Worm (Caenorhabditis elegans) whole organism, young adult: ENCODE data around the gene T24C2.5.
"Not testable (repeated sequence)": the region's sequence is repeated elsewhere in the genome, so short reads cannot be mapped to it uniquely, and the experiment has no call there.

ENCODE experiments used
- C06A6.2 ChIP-seq: fragments of 200-800 bp; sonication (Bioruptor generic); conservative IDR thresholded peaks from 2 replicates; pipeline ENCODE4 v1.3.6; 2022; ENCODE audit warnings: missing genetic modification characterization, missing compliant biosample characterization
- C17E4.6 ChIP-seq: fragments of 200-800 bp; sonication (Bioruptor generic); IDR thresholded peaks from 2 replicates; pipeline ENCODE4 v1.3.6; 2022; ENCODE audit warnings: missing genetic modification reagents, missing genetic modification characterization, missing compliant biosample characterization
- D2030.7 ChIP-seq: fragments of 200-800 bp; sonication (Bioruptor generic); IDR thresholded peaks from 2 replicates; pipeline ENCODE4 v1.3.6; 2022; ENCODE audit warnings: missing genetic modification reagents, missing genetic modification characterization, missing compliant biosample characterization
- F37B4.10 ChIP-seq: fragments of 200-800 bp; sonication (Bioruptor generic); IDR thresholded peaks from 2 replicates; pipeline ENCODE4 v1.3.6; 2022; ENCODE audit warnings: missing genetic modification characterization, missing compliant biosample characterization
- F52B5.7 ChIP-seq: sonication (generic microtip); optimal IDR thresholded peaks from 2 replicates; lab custom pipeline; 2016; ENCODE audit warnings: mild to moderate bottlenecking, missing genetic modification characterization, missing compliant biosample characterization
- K11D2.4 ChIP-seq: fragments of 200-800 bp; sonication (Bioruptor generic); IDR thresholded peaks from 2 replicates; pipeline ENCODE4 v1.3.6; 2022; ENCODE audit warnings: missing genetic modification reagents, missing genetic modification characterization, missing compliant biosample characterization
- K12H6.12 ChIP-seq: fragments of 200-800 bp; sonication (Bioruptor generic); optimal IDR thresholded peaks from 2 replicates; lab custom pipeline; 2018; ENCODE audit warnings: mild to moderate bottlenecking, missing genetic modification characterization, missing compliant biosample characterization
- T07F8.4 ChIP-seq: sonication (generic microtip); optimal IDR thresholded peaks from 2 replicates; lab custom pipeline; 2016; ENCODE audit warnings: mild to moderate bottlenecking, missing genetic modification characterization, moderate library complexity, missing compliant biosample characterization
- Y79H2A.3 ChIP-seq: fragments of 200-800 bp; sonication (Bioruptor generic); conservative IDR thresholded peaks from 2 replicates; pipeline ENCODE4 v1.3.6; 2022; ENCODE audit warnings: missing genetic modification reagents, missing genetic modification characterization, missing compliant biosample characterization
- ZK185.1 ChIP-seq: sonication (generic microtip); optimal IDR thresholded peaks from 2 replicates; lab custom pipeline; 2016; ENCODE audit warnings: mild to moderate bottlenecking, missing genetic modification characterization, missing compliant biosample characterization; ENCODE audit not compliant: poor library complexity, severe bottlenecking
- bed-2 ChIP-seq: fragments of 200-800 bp; sonication (Bioruptor generic); IDR thresholded peaks from 2 replicates; pipeline ENCODE4 v1.3.6; 2022; ENCODE audit warnings: missing genetic modification reagents, missing genetic modification characterization, missing compliant biosample characterization
- ceh-91 ChIP-seq: fragments of 200-800 bp; sonication (Bioruptor generic); IDR thresholded peaks from 2 replicates; pipeline ENCODE4 v1.3.6; 2022; ENCODE audit warnings: missing genetic modification reagents, missing genetic modification characterization, missing compliant biosample characterization
- chd-7 ChIP-seq: sonication (generic microtip); optimal IDR thresholded peaks from 2 replicates; lab custom pipeline; 2016; ENCODE audit warnings: mild to moderate bottlenecking, missing genetic modification characterization, moderate library complexity, missing compliant biosample characterization
- efl-1 ChIP-seq: fragments of 150-350 bp; optimal IDR thresholded peaks from 2 replicates; lab custom pipeline; 2014; ENCODE audit warnings: missing biosample characterization, missing genetic modification reagents, missing genetic modification characterization
- egl-18 ChIP-seq: fragments of 200-800 bp; sonication (Bioruptor generic); IDR thresholded peaks from 2 replicates; pipeline ENCODE4 v1.3.6; 2022; ENCODE audit warnings: missing genetic modification reagents, missing genetic modification characterization, missing compliant biosample characterization
- ets-4 ChIP-seq: fragments of 200-800 bp; sonication (Bioruptor generic); optimal IDR thresholded peaks from 2 replicates; lab custom pipeline; 2018; ENCODE audit warnings: mild to moderate bottlenecking, missing genetic modification characterization, missing compliant biosample characterization
- him-1 ChIP-seq: sonication (generic microtip); optimal IDR thresholded peaks from 2 replicates; lab custom pipeline; 2016; ENCODE audit warnings: missing genotype, missing genetic modification reagents, missing genetic modification characterization, missing compliant biosample characterization
- hmg-20 ChIP-seq: fragments of 200-800 bp; sonication (Bioruptor generic); IDR thresholded peaks from 2 replicates; pipeline ENCODE4 v1.3.6; 2022; ENCODE audit warnings: missing genetic modification reagents, missing genetic modification characterization, missing compliant biosample characterization
- hrde-1 ChIP-seq: sonication (generic microtip); optimal IDR thresholded peaks from 2 replicates; lab custom pipeline; 2016; ENCODE audit warnings: missing genetic modification characterization, mild to moderate bottlenecking, missing compliant biosample characterization, moderate library complexity, missing genotype, missing genetic modification reagents, borderline replicate concordance
- hsf-1 ChIP-seq: fragments of 200-800 bp; sonication (Bioruptor generic); IDR thresholded peaks from 2 replicates; pipeline ENCODE4 v1.3.6; 2022; ENCODE audit warnings: missing genetic modification reagents, missing genetic modification characterization, missing compliant biosample characterization
- lag-1 ChIP-seq: fragments of 200-800 bp; sonication (Bioruptor generic); IDR thresholded peaks from 2 replicates; pipeline ENCODE4 v1.3.6; 2022; ENCODE audit warnings: missing genetic modification reagents, missing genetic modification characterization, missing compliant biosample characterization
- lin-35 ChIP-seq, 3 experiments: fragments of 150-350 bp in 2 of 3; sonication (generic microtip) in 1 of 3; optimal IDR thresholded peaks; 2 replicates each; lab custom pipeline; 2014 to 2018; ENCODE audit warnings: missing biosample characterization in 3 of 3, missing genetic modification characterization in 3 of 3, missing genetic modification reagents in 3 of 3
- lsy-27 ChIP-seq: sonication (generic microtip); optimal IDR thresholded peaks from 2 replicates; lab custom pipeline; 2017; ENCODE audit warnings: missing genetic modification characterization, mild to moderate bottlenecking, missing compliant biosample characterization, antibody characterized with exemption, missing genotype, borderline replicate concordance; ENCODE audit not compliant: insufficient read depth
- madf-10 ChIP-seq: sonication (generic microtip); optimal IDR thresholded peaks from 2 replicates; lab custom pipeline; 2016; ENCODE audit warnings: mild to moderate bottlenecking, missing genetic modification characterization, missing compliant biosample characterization
- madf-8 ChIP-seq: fragments of 200-800 bp; sonication (Bioruptor generic); conservative IDR thresholded peaks from 2 replicates; pipeline ENCODE4 v1.3.6; 2022; ENCODE audit warnings: missing genetic modification reagents, missing genetic modification characterization, missing compliant biosample characterization
- mes-4 ChIP-seq: sonication (generic microtip); optimal IDR thresholded peaks from 2 replicates; lab custom pipeline; 2016; ENCODE audit warnings: missing genotype, missing genetic modification characterization, missing compliant biosample characterization
- mxl-1 ChIP-seq: sonication (generic microtip); optimal IDR thresholded peaks from 2 replicates; lab custom pipeline; 2016; ENCODE audit warnings: missing genetic modification characterization, missing compliant biosample characterization
- nfya-1 ChIP-seq: sonication (generic microtip); optimal IDR thresholded peaks from 2 replicates; lab custom pipeline; 2017; ENCODE audit warnings: antibody characterized with exemption, missing compliant biosample characterization, missing genetic modification characterization, borderline replicate concordance; ENCODE audit not compliant: insufficient read depth
- nhr-27 ChIP-seq: fragments of 200-800 bp; sonication (Bioruptor generic); optimal IDR thresholded peaks from 2 replicates; lab custom pipeline; 2018; ENCODE audit warnings: mild to moderate bottlenecking, missing genetic modification characterization, moderate library complexity, missing compliant biosample characterization
- nhr-90 ChIP-seq: sonication (generic microtip); optimal IDR thresholded peaks from 2 replicates; lab custom pipeline; 2016; ENCODE audit warnings: missing genotype, mild to moderate bottlenecking, missing genetic modification characterization, missing compliant biosample characterization
- rcor-1 ChIP-seq: fragments of 200-800 bp; sonication (Bioruptor generic); IDR thresholded peaks from 2 replicates; pipeline ENCODE4 v1.3.6; 2022; ENCODE audit warnings: missing genetic modification reagents, missing genetic modification characterization, missing compliant biosample characterization
- snpc-3.4 ChIP-seq: sonication (generic microtip); optimal IDR thresholded peaks from 2 replicates; lab custom pipeline; 2017; ENCODE audit warnings: missing genetic modification characterization, mild to moderate bottlenecking, missing compliant biosample characterization, antibody characterized with exemption, moderate library complexity, missing genotype, missing genetic modification reagents
- tbx-9 ChIP-seq: sonication (generic microtip); optimal IDR thresholded peaks from 2 replicates; lab custom pipeline; 2016; ENCODE audit warnings: borderline replicate concordance, missing genetic modification characterization, inconsistent platforms, missing compliant biosample characterization
- unc-62 ChIP-seq: fragments of 150-350 bp; optimal IDR thresholded peaks from 2 replicates; lab custom pipeline; 2014; ENCODE audit warnings: missing biosample characterization, missing genetic modification reagents, missing genetic modification characterization
- ztf-18 ChIP-seq: sonication (generic microtip); optimal IDR thresholded peaks from 2 replicates; lab custom pipeline; 2016; ENCODE audit warnings: missing genotype, mild to moderate bottlenecking, missing genetic modification characterization, missing compliant biosample characterization
- ztf-6 ChIP-seq: fragments of 200-800 bp; sonication (Bioruptor generic); IDR thresholded peaks from 2 replicates; pipeline ENCODE4 v1.3.6; 2022; ENCODE audit warnings: missing genetic modification reagents, missing genetic modification characterization, missing compliant biosample characterization

T24C2.5 gene

ce11 chrX:14525325-14526305 lies 8.6 kb upstream of the T24C2.5 start (continued):
- TF ChIP-seq C17E4.6 (GFP tag; lab: Robert Waterston, UW): peak; percentile 96
- TF ChIP-seq madf-10 (tag; lab: Kevin White, UChicago): peak; percentile 97
- TF ChIP-seq lin-35 (GFP tag; optimal IDR thresholded peaks at IDR 0.05; lab: Kevin White, UChicago): peak in 2 of 3 experiments; percentile 83 to 99

- TF ChIP-seq K12H6.12 (tag; lab: Kevin White, UChicago): no peak
- TF ChIP-seq ztf-18: no peak
- no peak for TF ChIP-seq lag-1 (GFP tag; lab: Robert Waterston, UW)
- TF ChIP-seq ets-4 (GFP tag; lab: Kevin White, UChicago): no peak
- TF ChIP-seq tbx-9 (tag; lab: Kevin White, UChicago): no peak
- no peak for TF ChIP-seq nfya-1 (tag; lab: Kevin White, UChicago)
- TF ChIP-seq ceh-91 (GFP tag; lab: Robert Waterston, UW): no peak
- TF ChIP-seq unc-62 (GFP tag; lab: Kevin White, UChicago): no peak
- no peak for TF ChIP-seq him-1 (tag; lab: Kevin White, UChicago)
- no peak for TF ChIP-seq C06A6.2 (GFP tag; lab: Robert Waterston, UW)
- TF ChIP-seq bed-2 (GFP tag; lab: Robert Waterston, UW): no peak
- TF ChIP-seq mxl-1 (tag; lab: Kevin White, UChicago): no peak
- no peak for TF ChIP-seq nhr-27
- no peak for TF ChIP-seq chd-7 (tag; lab: Kevin White, UChicago)
Observed at ce11 chrX:14527559-14527958, 6.7 kb upstream of the T24C2.5 start, which contains the start of gene nspc-18. nspc-18 (minus strand) TSS chrX:14527659.

ce11 chrX:14528399-14528798 lies 5.8 kb upstream of the T24C2.5 start, which contains the start of gene nspc-19:
nspc-19 (plus strand) TSS chrX:14528699.
- TF ChIP-seq D2030.7 (GFP tag; lab: Robert Waterston, UW); ZK185.1; F37B4.10: not testable (repeated sequence)

DNA sequence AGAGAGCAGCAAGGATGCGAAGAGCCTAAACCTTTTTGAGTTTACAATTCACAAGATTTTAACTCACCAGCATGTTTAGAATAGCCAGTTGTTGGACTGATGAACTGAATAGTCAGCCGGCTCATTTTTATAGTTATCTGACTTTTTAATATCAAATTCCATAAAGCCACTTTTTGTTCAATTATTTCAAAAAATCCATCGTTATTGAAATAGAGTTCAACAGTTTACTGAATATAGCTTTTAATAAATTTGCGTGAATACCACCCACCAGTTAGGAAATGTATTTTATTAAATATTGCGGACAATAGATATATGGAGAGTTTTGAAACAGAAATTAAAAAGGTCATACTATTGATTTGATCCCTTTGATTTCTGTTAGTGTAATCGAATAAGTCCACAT lies 4.1 kb upstream of the T24C2.5 start, which contains the start of gene nspc-20:
TSS of gene nspc-20 (minus strand) at position 101 of the 400 bp plus-strand sequence.
- TF ChIP-seq snpc-3.4 (tag; lab: Kevin White, UChicago) (no peak), Y79H2A.3 (GFP tag; lab: Robert Waterston, UW) (no peak)

DNA sequence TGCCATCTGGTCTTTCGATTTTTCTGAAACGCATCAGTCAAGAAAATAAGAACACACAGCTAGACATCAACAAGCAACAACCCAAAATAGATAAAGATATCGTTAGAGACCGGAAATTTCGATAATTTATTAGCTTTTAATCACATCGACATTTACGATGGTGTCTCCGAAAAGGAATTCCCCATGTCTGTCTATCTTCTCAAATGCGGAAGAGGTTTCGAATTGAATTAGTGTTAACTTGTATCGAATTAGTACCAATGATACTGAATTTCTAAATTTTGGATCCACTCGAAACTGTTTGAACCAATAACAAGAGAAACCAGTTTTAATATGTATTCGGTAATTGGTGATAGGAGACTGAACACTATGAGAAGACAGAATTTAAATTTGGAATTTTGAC lies 379 bp downstream of the T24C2.5 start:
- no peak for TF ChIP-seq hsf-1 (GFP tag; lab: Robert Waterston, UW)
- no peak for TF ChIP-seq mes-4
- no peak for TF ChIP-seq ceh-91 (GFP tag; lab: Robert Waterston, UW)
- TF ChIP-seq hmg-20 (GFP tag; lab: Robert Waterston, UW): no peak
- TF ChIP-seq lsy-27 (tag; lab: Kevin White, UChicago): no peak
- TF ChIP-seq rcor-1 (GFP tag; lab: Robert Waterston, UW): no peak
- no peak for TF ChIP-seq K11D2.4
- TF ChIP-seq tbx-9 (tag; lab: Kevin White, UChicago): no peak
- TF ChIP-seq ztf-6: no peak
- TF ChIP-seq egl-18 (GFP tag; lab: Robert Waterston, UW): no peak
- TF ChIP-seq nhr-27: no peak
- no peak for TF ChIP-seq C06A6.2 (GFP tag; lab: Robert Waterston, UW)
- TF ChIP-seq hrde-1 (tag; lab: Kevin White, UChicago): no peak
- TF ChIP-seq madf-8 (GFP tag; lab: Robert Waterston, UW): no peak
- no peak for TF ChIP-seq efl-1
- no peak for TF ChIP-seq T07F8.4 (tag; lab: Kevin White, UChicago)
- no peak for TF ChIP-seq nfya-1 (tag; lab: Kevin White, UChicago)
- TF ChIP-seq nhr-90 (tag; lab: Kevin White, UChicago): no peak
- TF ChIP-seq F52B5.7 (tag; lab: Kevin White, UChicago): no peak
